Fruit fly (Drosophila melanogaster) whole organism, embryonic: ENCODE results near the gene CG8568.

Source experiments
- CG17385 ChIP-seq: fragments of 200-800 bp; sonication (Bioruptor generic); optimal IDR thresholded peaks from 3 replicates; lab custom pipeline; 2018; ENCODE audit warnings: missing biosample characterization, mild to moderate bottlenecking, missing genetic modification characterization
- Dbx ChIP-seq: fragments of 200-800 bp; sonication (Bioruptor generic); IDR thresholded peaks from 3 replicates; pipeline ENCODE4 v1.3.6; 2022; ENCODE audit warnings: missing biosample characterization, missing genetic modification characterization
- Dref ChIP-seq: fragments of 200-800 bp; sonication (Bioruptor generic); IDR thresholded peaks from 2 replicates; pipeline ENCODE4 v1.3.6; 2022; ENCODE audit warnings: missing biosample characterization, missing genetic modification characterization
- Neu2 ChIP-seq: fragments of 200-800 bp; sonication (Bioruptor generic); optimal IDR thresholded peaks from 3 replicates; lab custom pipeline; 2016; ENCODE audit warnings: missing biosample characterization, missing genetic modification characterization, borderline replicate concordance
- Sry-β ChIP-seq: fragments of 200-800 bp; sonication (Bioruptor generic); optimal IDR thresholded peaks from 2 replicates; lab custom pipeline; 2018; ENCODE audit warnings: missing biosample characterization, mild to moderate bottlenecking, missing genetic modification characterization, moderate library complexity
- ac ChIP-seq: fragments of 200-800 bp; sonication (Bioruptor generic); optimal IDR thresholded peaks from 3 replicates; lab custom pipeline; 2017; ENCODE audit warnings: missing biosample characterization, mild to moderate bottlenecking, missing genetic modification characterization
- cwo ChIP-seq: fragments of 200-800 bp; sonication (Bioruptor generic); optimal IDR thresholded peaks from 3 replicates; lab custom pipeline; 2017; ENCODE audit warnings: missing biosample characterization, missing genetic modification characterization, mild to moderate bottlenecking, moderate library complexity, missing genetic modification reagents
- lola ChIP-seq, 3 experiments: fragments of >200 bp in 2 of 3; fragments of 200-800 bp in 1 of 3; sonication (Bioruptor generic) in 1 of 3; optimal IDR thresholded peaks; 2 replicates each; lab custom pipeline; 2017 to 2019; ENCODE audit warnings: missing biosample characterization in 3 of 3, missing genetic modification characterization in 3 of 3, mild to moderate bottlenecking in 1 of 3, moderate library complexity in 1 of 3
- tna ChIP-seq: fragments of 200-800 bp; sonication (Bioruptor generic); IDR thresholded peaks from 2 replicates; pipeline ENCODE4 v1.3.6; 2022; ENCODE audit warnings: missing biosample characterization, missing genetic modification characterization; ENCODE audit not compliant: partially characterized antibody
- wor ChIP-seq: fragments of 200-800 bp; sonication (Bioruptor generic); IDR thresholded peaks from 2 replicates; pipeline ENCODE4 v1.3.6; 2022; ENCODE audit warnings: missing biosample characterization, missing genetic modification characterization

- TF ChIP-seq wor (no peak), tna (GFP tag; lab: Robert Waterston, UW) (no peak), cwo (GFP tag; lab: Kevin White, UChicago) (no peak), ac (no peak), Neu2 (GFP tag; lab: Kevin White, UChicago) (no peak), Dref (GFP tag; lab: Robert Waterston, UW) (no peak), lola (GFP tag; optimal IDR thresholded peaks at IDR 0.05; lab: Kevin White, UChicago) (no peak), Dbx (GFP tag; lab: Robert Waterston, UW) (no peak), Sry-β (no peak), CG17385 (no peak)
Measured at dm6 chrX:17472467-17472866, 20.1 kb upstream of the CG8568 start.
